Fruit fly (Drosophila melanogaster): Measurements from ENCODE around the gene CG5377.

DNA sequence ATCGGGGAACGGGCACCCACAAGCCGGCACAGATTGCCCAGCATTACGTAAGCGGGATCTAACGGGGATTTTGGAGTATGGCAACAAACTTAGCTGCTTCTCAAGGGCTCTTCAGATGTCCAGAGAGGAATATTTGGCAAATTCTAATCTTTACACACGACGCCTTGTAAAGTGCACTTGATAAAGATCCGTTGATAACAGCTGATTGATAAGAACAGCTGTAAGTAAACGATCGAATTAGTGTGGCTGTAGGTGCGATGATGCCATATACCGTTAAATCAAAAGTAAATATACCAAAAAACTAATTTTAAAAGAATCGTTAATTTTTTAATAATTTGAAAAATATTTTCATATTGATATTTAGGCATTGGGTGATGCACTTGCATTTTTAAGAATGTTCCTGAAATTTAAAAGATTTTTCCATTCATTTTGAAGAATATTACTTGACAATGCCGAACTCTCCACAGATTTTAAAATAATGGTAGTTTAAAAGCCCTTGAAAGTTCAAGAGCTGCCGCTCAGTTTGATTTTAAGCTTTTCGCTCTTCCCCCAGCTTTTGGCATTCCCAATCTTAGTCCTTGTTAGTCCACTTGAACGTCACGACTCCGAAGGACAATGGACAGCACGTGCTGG, at the start of gene CG5377, which contains the start of gene Nrx-1:
- TF ChIP-seq HLH106 (tag; optimal IDR thresholded peaks at IDR 0.05) (no peak), Dif (GFP tag; optimal IDR thresholded peaks at IDR 0.05; ENCODE audit: partially characterized antibody) (no peak), Mio (GFP tag; optimal IDR thresholded peaks at IDR 0.05) (no peak), OdsH (GFP tag; optimal IDR thresholded peaks at IDR 0.05) (no peak), usp (GFP tag; optimal IDR thresholded peaks at IDR 0.05) (no peak), woc (GFP tag; optimal IDR thresholded peaks at IDR 0.05) (no peak)
